Worm (Caenorhabditis elegans): ENCODE data around the gene sra-26.

sra-26 gene

DNA sequence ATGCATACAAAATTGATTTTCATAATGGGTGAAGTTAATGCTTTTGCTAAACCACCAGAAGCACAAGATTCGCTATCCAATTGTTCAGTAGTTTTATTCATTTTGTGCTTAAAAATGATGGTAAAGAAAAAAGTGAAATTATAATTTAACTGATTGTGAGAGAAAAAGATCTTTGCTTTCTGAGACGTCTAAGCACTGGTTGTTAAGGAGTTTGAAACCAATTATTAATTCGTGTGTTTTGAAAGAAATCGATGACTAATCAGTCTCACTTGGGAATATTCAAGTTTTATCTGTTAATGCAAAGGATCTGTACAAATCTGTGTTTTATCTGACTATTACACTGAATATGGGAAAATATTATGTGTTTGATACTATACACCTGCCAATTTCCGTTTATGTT, at the start of gene sra-26:
Gene sra-26 (minus strand): TSS at position 101 of the 400 bp plus-strand sequence.
- TF ChIP-seq him-1 (tag; optimal IDR thresholded peaks at IDR 0.05) (no peak), dao-5 (tag; optimal IDR thresholded peaks at IDR 0.05) (no peak), W03F9.2 (tag; optimal IDR thresholded peaks at IDR 0.05) (no peak)

DNA sequence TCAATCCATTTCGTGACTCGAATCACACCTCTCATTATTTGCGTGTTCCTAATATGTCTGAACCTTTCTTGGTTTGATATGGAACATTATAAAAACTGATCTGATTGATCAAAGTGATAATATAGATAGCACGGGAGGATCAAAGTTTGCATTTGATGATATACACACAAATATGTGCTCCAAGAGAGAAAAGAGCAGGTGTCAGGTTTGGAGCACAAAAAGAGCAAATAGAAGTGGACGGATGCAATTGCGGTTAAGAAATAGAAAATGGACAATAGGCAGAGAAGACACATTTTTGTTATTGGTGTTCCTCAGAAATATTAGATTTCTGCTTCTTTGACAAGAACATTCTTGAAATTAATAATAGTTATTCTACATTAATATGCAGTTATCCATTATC, 47.2 kb upstream of the sra-26 start, which contains the start of gene C18H9.1:
Gene C18H9.1 (plus strand): TSS at position 301 of the 400 bp plus-strand sequence.
- TF ChIP-seq him-1 (tag; optimal IDR thresholded peaks at IDR 0.05) = no peak
- TF ChIP-seq dao-5 (tag; optimal IDR thresholded peaks at IDR 0.05) = no peak
- TF ChIP-seq W03F9.2 (tag; optimal IDR thresholded peaks at IDR 0.05) = no peak

DNA sequence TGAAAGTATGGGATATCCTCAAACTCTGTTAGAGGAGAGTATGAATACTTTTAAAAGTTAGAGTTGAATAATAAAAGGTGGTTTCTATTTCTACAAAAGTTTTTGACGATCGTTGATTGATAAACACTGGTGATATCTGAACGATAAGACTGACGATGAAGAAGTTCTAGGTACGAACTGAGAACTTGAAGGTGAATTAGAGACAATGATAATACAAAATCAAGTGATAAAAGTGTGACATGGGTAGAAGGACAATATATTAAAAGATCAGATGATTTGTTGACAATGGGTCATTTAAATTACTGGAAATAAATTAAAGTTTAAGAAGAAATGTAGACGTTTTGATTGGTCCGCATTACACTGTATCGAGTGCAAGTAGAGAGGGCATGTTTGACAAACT, 43.8 kb upstream of the sra-26 start, which contains the start of gene C18H9.5:
Gene C18H9.5 (minus strand): TSS at position 179 of the 400 bp plus-strand sequence.
- TF ChIP-seq him-1 (tag; optimal IDR thresholded peaks at IDR 0.05) (no peak), dao-5 (tag; optimal IDR thresholded peaks at IDR 0.05) (no peak), W03F9.2 (tag; optimal IDR thresholded peaks at IDR 0.05) (no peak)

DNA sequence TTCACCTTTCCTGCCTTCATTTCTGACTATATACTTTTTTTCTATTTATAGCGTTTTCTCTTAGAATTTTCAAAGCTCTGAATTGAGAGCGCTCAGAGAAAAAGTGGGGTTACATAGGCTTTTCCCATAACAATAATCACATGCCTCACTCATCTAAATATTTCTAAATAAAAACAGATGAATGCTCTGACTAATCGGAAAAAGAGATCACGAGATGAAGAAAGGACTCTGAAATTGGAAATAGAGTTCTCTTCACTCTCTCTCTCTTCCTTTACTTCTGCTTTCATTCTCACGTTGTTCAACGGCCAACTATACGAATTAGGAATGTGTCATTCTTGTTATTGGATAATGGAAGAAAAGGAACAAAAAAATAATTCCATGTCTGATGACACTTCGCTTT, 37.5 kb upstream of the sra-26 start:
- TF ChIP-seq dao-5 (tag; optimal IDR thresholded peaks at IDR 0.05) (no peak), him-1 (tag; optimal IDR thresholded peaks at IDR 0.05) (no peak), W03F9.2 (tag; optimal IDR thresholded peaks at IDR 0.05) (no peak)

DNA sequence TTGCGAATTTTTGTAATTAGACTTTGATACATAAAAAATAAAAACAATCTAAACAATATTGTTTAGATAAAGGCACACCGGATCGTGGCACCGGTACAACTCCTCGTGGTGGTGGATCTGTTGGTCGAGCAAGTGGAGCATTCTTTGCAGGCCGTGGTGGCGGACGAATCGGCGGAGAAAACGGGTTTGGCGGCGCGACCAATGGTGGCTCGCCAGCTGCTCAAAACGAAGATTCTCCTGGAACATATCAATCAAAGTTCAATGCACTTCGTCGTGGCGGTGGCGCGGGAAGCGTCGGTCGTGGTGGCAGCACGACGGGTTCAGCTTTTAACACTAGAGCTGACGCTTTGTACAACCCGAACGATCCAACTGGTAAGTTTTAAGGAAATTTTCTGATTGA, 34.3 kb upstream of the sra-26 start:
- TF ChIP-seq W03F9.2 (tag; optimal IDR thresholded peaks at IDR 0.05) (no peak), him-1 (tag; optimal IDR thresholded peaks at IDR 0.05) (no peak), dao-5 (tag; optimal IDR thresholded peaks at IDR 0.05) (no peak)

DNA sequence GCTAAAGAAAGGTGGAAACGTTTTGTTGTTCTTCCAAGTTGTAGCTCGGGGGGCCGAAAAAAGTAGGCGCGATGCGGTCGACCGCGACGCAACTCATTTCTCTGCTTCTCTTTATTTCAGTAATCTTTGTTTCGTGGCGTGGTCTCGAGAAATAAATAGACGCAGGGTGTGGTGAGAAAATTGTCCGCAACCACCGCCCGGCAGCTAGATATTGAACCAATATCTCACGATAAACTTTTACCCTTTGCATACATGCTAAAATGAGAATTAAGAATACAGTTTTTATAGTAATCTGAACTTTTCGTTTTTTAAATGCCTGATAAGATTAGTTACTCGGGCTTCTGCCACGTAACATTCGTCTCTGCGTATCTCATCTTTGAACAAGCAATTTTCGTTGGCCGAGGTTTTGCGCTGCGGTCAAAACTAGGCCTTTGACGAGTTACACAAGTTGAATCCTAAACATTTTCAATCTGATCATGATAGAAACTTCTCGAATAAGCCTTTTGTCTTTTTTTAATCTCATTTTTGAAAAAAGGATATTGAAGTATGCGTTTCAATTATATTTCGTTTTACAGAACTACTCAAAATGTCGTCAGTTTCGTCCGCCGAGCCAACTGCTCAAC, 32.2 kb upstream of the sra-26 start, which contains the start of gene gyf-1:
Gene gyf-1 (plus strand): TSS at position 573 of the 623 bp plus-strand sequence.
- TF ChIP-seq dao-5 (tag; optimal IDR thresholded peaks at IDR 0.05) (no peak), W03F9.2 (tag; optimal IDR thresholded peaks at IDR 0.05) (no peak), him-1 (tag; optimal IDR thresholded peaks at IDR 0.05) (no peak)

DNA sequence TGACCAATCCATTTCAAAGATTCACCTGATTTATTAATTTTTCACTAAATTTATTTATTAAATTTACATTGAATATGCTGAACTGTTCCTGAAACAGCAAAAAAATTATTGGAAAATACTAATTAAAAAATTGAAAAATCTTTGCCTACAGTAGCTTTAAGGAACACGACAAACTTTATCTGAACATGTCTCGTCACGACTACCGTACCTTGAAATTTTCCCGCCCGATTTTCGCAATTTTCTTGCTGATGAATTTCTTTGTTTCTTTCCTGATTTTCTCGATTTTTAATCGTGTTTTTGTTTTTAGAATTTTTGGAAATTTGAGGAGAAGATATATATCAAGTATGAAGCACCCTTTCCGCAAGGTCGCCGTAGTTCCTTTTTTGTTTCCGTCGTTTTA, 31.3 kb upstream of the sra-26 start:
- TF ChIP-seq dao-5 (tag; optimal IDR thresholded peaks at IDR 0.05) (no peak), him-1 (tag; optimal IDR thresholded peaks at IDR 0.05) (no peak), W03F9.2 (tag; optimal IDR thresholded peaks at IDR 0.05) (no peak)

DNA sequence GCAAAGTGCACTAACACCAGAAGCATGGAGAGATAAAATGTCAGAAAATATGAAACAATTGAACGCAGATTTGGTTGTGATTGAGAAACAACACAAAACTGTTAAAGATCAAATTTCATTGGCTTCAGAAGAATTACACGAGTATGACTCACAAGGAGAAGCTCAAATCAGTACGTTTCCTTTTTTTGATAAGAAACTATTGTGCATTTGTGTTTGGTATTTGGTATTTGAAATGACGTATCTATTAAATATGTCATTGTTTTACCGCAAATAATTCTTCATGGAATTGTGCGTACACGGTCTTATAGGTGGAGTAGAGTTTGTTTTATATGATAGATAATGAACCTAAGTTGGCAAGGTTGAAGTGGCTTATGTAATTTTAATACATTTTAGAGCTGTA, 29.9 kb upstream of the sra-26 start:
- TF ChIP-seq dao-5 (tag; optimal IDR thresholded peaks at IDR 0.05) = no peak
- TF ChIP-seq him-1 (tag; optimal IDR thresholded peaks at IDR 0.05) = no peak
- TF ChIP-seq W03F9.2 (tag; optimal IDR thresholded peaks at IDR 0.05) = no peak

DNA sequence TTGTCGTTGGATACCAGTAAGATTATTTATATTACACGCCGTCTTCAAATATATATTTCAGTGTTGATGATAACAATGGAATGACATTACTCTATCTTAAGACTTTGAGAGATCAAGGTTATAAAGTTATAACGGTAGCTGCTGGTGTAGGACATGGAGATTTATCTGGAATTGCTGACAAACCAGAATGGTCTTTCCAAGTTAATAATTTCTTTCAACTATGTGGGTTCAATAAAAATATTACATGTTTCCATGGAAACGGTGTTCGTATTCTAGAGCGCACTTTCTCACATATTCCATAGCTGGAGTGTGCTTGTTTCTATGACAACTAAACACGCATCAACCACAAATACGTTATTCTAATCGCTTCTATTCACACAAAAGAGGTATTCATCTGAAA, 28.1 kb upstream of the sra-26 start, which contains the start of gene ift-74:
Gene ift-74 (plus strand): TSS at position 301 of the 400 bp plus-strand sequence.
- TF ChIP-seq dao-5 (tag; optimal IDR thresholded peaks at IDR 0.05) (no peak), him-1 (tag; optimal IDR thresholded peaks at IDR 0.05) (no peak), W03F9.2 (tag; optimal IDR thresholded peaks at IDR 0.05) (no peak)

DNA sequence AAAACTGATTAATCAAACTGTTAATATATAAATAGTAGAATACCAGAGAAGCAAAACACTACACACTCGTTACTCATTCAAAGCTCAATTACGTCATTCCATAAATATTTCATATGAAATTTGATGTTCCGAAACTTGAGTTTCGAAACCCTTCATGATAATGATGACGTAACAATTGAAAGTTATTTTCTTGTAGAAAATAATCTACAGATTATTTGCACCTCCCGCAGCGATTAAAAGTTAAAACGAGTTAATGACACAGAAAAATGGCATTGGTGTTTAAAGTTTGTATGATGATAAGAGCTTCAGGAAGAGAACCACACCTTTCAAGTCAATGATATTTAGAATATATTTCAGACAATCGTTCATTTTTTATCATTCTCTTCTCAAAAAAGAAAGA, 22.3 kb upstream of the sra-26 start, which contains the start of gene H43E16.1:
Gene H43E16.1 (plus strand): TSS at position 375 of the 400 bp plus-strand sequence.
- no peak for TF ChIP-seq dao-5 (tag; optimal IDR thresholded peaks at IDR 0.05)
- TF ChIP-seq him-1 (tag; optimal IDR thresholded peaks at IDR 0.05) = no peak
- no peak for TF ChIP-seq W03F9.2 (tag; optimal IDR thresholded peaks at IDR 0.05)

DNA sequence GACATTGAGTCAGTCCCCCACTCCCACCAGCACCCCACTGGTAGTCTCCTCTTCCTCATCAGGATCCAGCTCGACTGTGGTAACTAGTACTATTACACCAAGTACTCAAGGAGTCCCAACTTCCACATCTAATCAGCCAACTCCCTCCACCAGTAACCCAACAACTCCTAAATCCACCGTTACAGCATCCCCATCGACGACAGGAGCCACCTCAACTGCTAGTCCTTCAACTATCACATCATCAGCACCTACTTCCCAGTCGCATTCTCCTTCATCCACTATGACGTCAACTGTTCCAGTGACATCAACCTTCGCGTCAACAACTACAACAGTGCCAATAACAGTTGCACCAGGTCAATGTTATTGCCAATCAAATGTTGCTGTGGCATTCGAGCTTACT, 16.9 kb upstream of the sra-26 start:
- TF ChIP-seq him-1 (tag; optimal IDR thresholded peaks at IDR 0.05) (no peak), dao-5 (tag; optimal IDR thresholded peaks at IDR 0.05) (no peak)

DNA sequence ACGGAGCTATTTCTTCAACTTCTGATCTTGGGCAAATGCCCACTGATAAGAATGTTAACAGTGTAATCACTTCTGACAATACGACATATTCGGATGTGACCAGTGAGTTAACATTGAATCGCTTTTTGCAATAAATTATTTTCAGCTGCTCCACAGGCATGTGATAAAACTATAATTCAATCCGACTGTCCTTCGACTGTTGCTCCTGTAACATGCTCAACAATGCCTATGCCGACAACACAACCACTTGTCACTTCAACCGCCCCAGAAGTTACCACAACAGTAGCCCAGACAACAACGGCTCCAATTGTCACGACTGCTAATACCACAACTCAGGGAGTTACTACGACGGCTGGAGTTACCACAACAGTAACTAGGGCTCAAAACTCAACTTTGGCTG, 15.9 kb upstream of the sra-26 start:
- TF ChIP-seq dao-5 (tag; optimal IDR thresholded peaks at IDR 0.05) (no peak), W03F9.2 (tag; optimal IDR thresholded peaks at IDR 0.05) (no peak), him-1 (tag; optimal IDR thresholded peaks at IDR 0.05) (no peak)

DNA sequence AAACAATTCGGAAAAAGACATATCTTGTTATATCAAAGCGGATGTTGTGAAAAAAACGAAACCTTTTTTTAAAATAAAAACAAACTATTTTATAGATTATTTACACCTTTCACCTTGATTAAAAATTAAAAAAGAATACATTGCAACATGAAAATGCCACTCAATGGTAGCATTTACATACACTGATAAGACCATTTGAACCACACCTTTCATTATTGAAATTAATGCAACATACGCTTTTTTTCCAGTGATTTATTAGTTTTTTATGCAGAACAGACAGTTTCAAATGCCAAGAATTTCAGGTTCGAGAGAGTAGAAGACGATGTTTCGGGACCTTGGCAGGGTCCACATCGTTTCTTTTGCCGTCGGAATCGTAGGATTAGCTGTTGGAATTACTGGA, 15.0 kb upstream of the sra-26 start, which contains the start of gene T19D12.1:
Gene T19D12.1 (plus strand): TSS at position 301 of the 400 bp plus-strand sequence.
- TF ChIP-seq W03F9.2 (tag; optimal IDR thresholded peaks at IDR 0.05) (no peak), dao-5 (tag; optimal IDR thresholded peaks at IDR 0.05) (no peak), him-1 (tag; optimal IDR thresholded peaks at IDR 0.05) (no peak)

DNA sequence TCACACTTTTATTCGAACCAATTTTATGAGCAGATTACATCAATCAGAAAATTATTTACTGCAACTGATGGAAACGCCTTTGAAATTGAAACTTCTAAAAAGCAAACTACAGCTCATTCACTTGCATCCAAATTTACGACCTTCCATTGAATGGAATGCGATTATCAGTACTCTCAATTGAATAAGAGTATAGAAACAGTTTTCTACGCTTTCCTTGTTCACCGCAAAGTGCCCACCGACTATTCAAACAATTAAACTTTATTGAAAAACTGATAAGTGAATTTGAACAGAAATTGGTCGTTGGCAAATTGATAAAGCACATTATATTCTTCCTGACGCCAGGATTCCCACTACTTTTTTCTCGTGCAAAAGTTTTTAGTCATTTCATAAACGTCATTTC, 14.3 kb upstream of the sra-26 start:
- TF ChIP-seq dao-5 (tag; optimal IDR thresholded peaks at IDR 0.05) (no peak), W03F9.2 (tag; optimal IDR thresholded peaks at IDR 0.05) (no peak), him-1 (tag; optimal IDR thresholded peaks at IDR 0.05) (no peak)

DNA sequence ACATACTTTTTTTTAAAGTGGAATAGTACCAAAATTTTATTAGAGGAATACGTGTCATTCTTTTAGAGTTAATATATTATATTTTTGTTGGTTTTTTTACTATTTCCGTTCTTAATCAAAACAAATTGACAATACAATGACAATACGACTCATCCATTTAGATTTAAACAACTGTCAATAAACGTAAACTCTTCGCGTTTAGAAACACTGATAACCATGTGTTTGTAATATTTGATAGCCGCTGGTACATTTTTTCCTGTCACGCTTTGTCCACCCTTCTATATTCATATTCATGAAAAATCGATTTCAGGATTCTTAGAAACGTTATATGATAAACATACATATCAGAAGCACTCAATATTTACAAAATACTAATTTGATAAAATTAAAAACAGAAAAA, 12.2 kb upstream of the sra-26 start:
- TF ChIP-seq him-1 (tag; optimal IDR thresholded peaks at IDR 0.05) (no peak), dao-5 (tag; optimal IDR thresholded peaks at IDR 0.05) (no peak), W03F9.2 (tag; optimal IDR thresholded peaks at IDR 0.05) (no peak)
